Fruit fly (Drosophila melanogaster): ENCODE results near the gene M1BP.

Gene M1BP

dm6 chr3R:8772591-8772990 lies 41.1 kb upstream of the M1BP start, which contains the start of gene CG13318:
Gene CG13318 (minus strand): TSS chr3R:8772691.
- TF ChIP-seq Sp1 (GFP tag; optimal IDR thresholded peaks at IDR 0.05) = no peak
- TF ChIP-seq h (GFP tag; optimal IDR thresholded peaks at IDR 0.05) = no peak
- no peak for TF ChIP-seq Rel (GFP tag; optimal IDR thresholded peaks at IDR 0.05)
- TF ChIP-seq Rel (tag; optimal IDR thresholded peaks at IDR 0.05) = no peak
- TF ChIP-seq Vsx2 (GFP tag; optimal IDR thresholded peaks at IDR 0.05; ENCODE audit: partially characterized antibody) = no peak
- no peak for TF ChIP-seq ey (GFP tag; optimal IDR thresholded peaks at IDR 0.05)
- no peak for TF ChIP-seq fru (GFP tag; optimal IDR thresholded peaks at IDR 0.05)
- no peak for TF ChIP-seq CG32264 (GFP tag; optimal IDR thresholded peaks at IDR 0.05)
- no peak for TF ChIP-seq Hnf4 (GFP tag; optimal IDR thresholded peaks at IDR 0.05)

DNA sequence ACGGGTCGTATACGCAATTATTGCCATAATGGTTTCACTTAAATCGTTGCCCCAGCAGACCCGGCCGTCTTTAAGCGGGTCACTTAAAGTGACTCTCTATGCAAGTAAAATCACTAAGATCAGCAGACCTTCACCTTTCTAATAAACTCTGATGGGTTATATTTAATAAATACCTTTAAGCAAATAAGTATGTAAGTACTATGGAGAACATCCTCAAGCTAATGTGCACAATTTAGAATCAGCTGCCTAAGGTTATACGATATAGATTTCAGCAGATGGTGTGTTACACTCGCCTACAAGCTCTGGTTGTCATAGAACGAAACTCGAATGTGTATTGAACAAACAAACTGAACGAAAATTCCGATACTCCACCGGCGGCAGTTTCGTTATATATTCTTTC lies 37.6 kb upstream of the M1BP start, which contains the start of gene CG8236:
TSS of gene CG8236 (plus strand) at position 301 of the 400 bp plus-strand sequence.
- no peak for TF ChIP-seq dsf (GFP tag; optimal IDR thresholded peaks at IDR 0.05; ENCODE audit: borderline replicate concordance)
- no peak for TF ChIP-seq ey (GFP tag; optimal IDR thresholded peaks at IDR 0.05)
- TF ChIP-seq rgr (GFP tag; optimal IDR thresholded peaks at IDR 0.05) = no peak
- no peak for TF ChIP-seq Sp1 (GFP tag; optimal IDR thresholded peaks at IDR 0.05)
- no peak for TF ChIP-seq CG9705 (GFP tag; optimal IDR thresholded peaks at IDR 0.05)
- TF ChIP-seq OdsH (GFP tag; optimal IDR thresholded peaks at IDR 0.05) = no peak
- TF ChIP-seq dl (GFP tag; optimal IDR thresholded peaks at IDR 0.05; ENCODE audit: insufficient read depth in 1 of 2, partially characterized antibody in 2 of 2) = no peak
- TF ChIP-seq h (GFP tag; optimal IDR thresholded peaks at IDR 0.05) = no peak
- no peak for TF ChIP-seq N (GFP tag; optimal IDR thresholded peaks at IDR 0.05)
- TF ChIP-seq Vsx2 (GFP tag; optimal IDR thresholded peaks at IDR 0.05; ENCODE audit: partially characterized antibody) = no peak
- no peak for TF ChIP-seq Hr83 (GFP tag; optimal IDR thresholded peaks at IDR 0.05; ENCODE audit: poor library complexity, severe bottlenecking)
- no peak for TF ChIP-seq psq (GFP tag; optimal IDR thresholded peaks at IDR 0.05)

- TF ChIP-seq HLH106 (tag; optimal IDR thresholded peaks at IDR 0.05) = no peak
- TF ChIP-seq h (GFP tag; optimal IDR thresholded peaks at IDR 0.05) = no peak
- no peak for TF ChIP-seq rgr (GFP tag; optimal IDR thresholded peaks at IDR 0.05)
Observed at dm6 chr3R:8767998-8768397, 36.5 kb upstream of the M1BP start, which contains the start of the genes CG34135 and CG11768. Gene CG34135 (minus strand): TSS chr3R:8768191. Gene CG11768 (minus strand): TSS chr3R:8768200.

DNA sequence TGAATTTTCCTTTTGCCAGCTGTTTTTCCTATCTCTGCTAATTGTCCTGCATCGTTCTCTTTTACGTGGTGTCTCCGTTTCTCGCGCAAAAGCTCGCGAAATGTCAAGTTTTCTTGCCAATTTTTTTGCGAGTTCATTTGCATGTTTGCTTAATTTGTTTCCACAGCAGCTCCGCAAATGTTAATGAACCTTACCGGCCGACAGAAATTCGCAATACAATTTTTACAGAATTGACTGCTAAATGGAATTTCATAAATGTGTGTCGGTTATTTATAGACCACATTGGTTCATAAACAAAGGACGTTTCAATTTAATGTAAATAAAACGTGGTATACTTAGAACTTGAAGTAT lies 17.3 kb upstream of the M1BP start:
- TF ChIP-seq Dif (GFP tag; optimal IDR thresholded peaks at IDR 0.05; ENCODE audit: partially characterized antibody) (no peak), Hr83 (GFP tag; optimal IDR thresholded peaks at IDR 0.05; ENCODE audit: poor library complexity, severe bottlenecking) (peak; percentile 86), sage (GFP tag; optimal IDR thresholded peaks at IDR 0.05) (no peak), Myc (optimal IDR thresholded peaks at IDR 0.05) (no peak), rgr (GFP tag; optimal IDR thresholded peaks at IDR 0.05) (peak; percentile 52), ey (GFP tag; optimal IDR thresholded peaks at IDR 0.05) (no peak), sv (GFP tag; optimal IDR thresholded peaks at IDR 0.05) (no peak)

- TF ChIP-seq tai (GFP tag; optimal IDR thresholded peaks at IDR 0.05) = no peak
- peak; percentile 15 for TF ChIP-seq dsf (GFP tag; optimal IDR thresholded peaks at IDR 0.05; ENCODE audit: borderline replicate concordance)
- no peak for TF ChIP-seq dl (GFP tag; optimal IDR thresholded peaks at IDR 0.05; ENCODE audit: insufficient read depth in 1 of 2, partially characterized antibody in 2 of 2)
- peak; percentile 60 for TF ChIP-seq sage (GFP tag; optimal IDR thresholded peaks at IDR 0.05)
- TF ChIP-seq Rel (GFP tag; optimal IDR thresholded peaks at IDR 0.05) = peak; percentile 12
- peak; percentile 75 for TF ChIP-seq Rel (tag; optimal IDR thresholded peaks at IDR 0.05)
- TF ChIP-seq fru (GFP tag; optimal IDR thresholded peaks at IDR 0.05) = peak; percentile 83
- peak; percentile 10 for TF ChIP-seq CrebA (GFP tag; optimal IDR thresholded peaks at IDR 0.05; ENCODE audit: borderline replicate concordance)
- TF ChIP-seq N (GFP tag; optimal IDR thresholded peaks at IDR 0.05) = peak; percentile 40
- peak; percentile 17 for TF ChIP-seq woc (GFP tag; optimal IDR thresholded peaks at IDR 0.05)
- TF ChIP-seq Hr83 (GFP tag; optimal IDR thresholded peaks at IDR 0.05; ENCODE audit: poor library complexity, severe bottlenecking) = no peak
- TF ChIP-seq Abd-B (GFP tag; optimal IDR thresholded peaks at IDR 0.05) = no peak
- no peak for TF ChIP-seq Hnf4 (GFP tag; optimal IDR thresholded peaks at IDR 0.05)
- no peak for TF ChIP-seq Hr78 (GFP tag; optimal IDR thresholded peaks at IDR 0.05)
- peak; percentile 88 for TF ChIP-seq HLH106 (tag; optimal IDR thresholded peaks at IDR 0.05)
- no peak for TF ChIP-seq Dif (GFP tag; optimal IDR thresholded peaks at IDR 0.05; ENCODE audit: partially characterized antibody)
- peak; percentile 61 for TF ChIP-seq CG9705 (GFP tag; optimal IDR thresholded peaks at IDR 0.05)
- peak; percentile 80 for TF ChIP-seq h (GFP tag; optimal IDR thresholded peaks at IDR 0.05)
- TF ChIP-seq jim (GFP tag; optimal IDR thresholded peaks at IDR 0.05) = no peak
- TF ChIP-seq rgr (GFP tag; optimal IDR thresholded peaks at IDR 0.05) = peak; percentile 74
- no peak for TF ChIP-seq Myc (optimal IDR thresholded peaks at IDR 0.05)
- TF ChIP-seq psq (GFP tag; optimal IDR thresholded peaks at IDR 0.05) = peak; percentile 57
- no peak for TF ChIP-seq GATAd (GFP tag; optimal IDR thresholded peaks at IDR 0.05)
- TF ChIP-seq brk (GFP tag; optimal IDR thresholded peaks at IDR 0.05) = peak; percentile 59
- peak; percentile 88 for TF ChIP-seq Sp1 (GFP tag; optimal IDR thresholded peaks at IDR 0.05)
- TF ChIP-seq Jra (GFP tag; optimal IDR thresholded peaks at IDR 0.05) = no peak
- TF ChIP-seq usp (GFP tag; optimal IDR thresholded peaks at IDR 0.05) = no peak
- TF ChIP-seq dmrt93B (GFP tag; optimal IDR thresholded peaks at IDR 0.05) = peak; percentile 72
- no peak for TF ChIP-seq Vsx2 (GFP tag; optimal IDR thresholded peaks at IDR 0.05; ENCODE audit: partially characterized antibody)
- peak; percentile 77 for TF ChIP-seq OdsH (GFP tag; optimal IDR thresholded peaks at IDR 0.05)
- TF ChIP-seq CG32264 (GFP tag; optimal IDR thresholded peaks at IDR 0.05) = peak; percentile 6
- peak in 1 of 2 experiments; percentile 79 for TF ChIP-seq foxo (GFP tag; optimal IDR thresholded peaks at IDR 0.05)
Observed at dm6 chr3R:8747871-8748775, 16.6 kb upstream of the M1BP start.
